Worm (Caenorhabditis elegans) whole organism, L2 larva: Measurements from ENCODE around the gene K11H12.3.

ENCODE experiments used
- C34F6.9 ChIP-seq: fragments of 150-350 bp; optimal IDR thresholded peaks from 2 replicates; lab custom pipeline; 2014; ENCODE audit warnings: missing biosample characterization, missing genetic modification characterization
- R02D3.7 ChIP-seq: fragments of 150-350 bp; optimal IDR thresholded peaks from 2 replicates; lab custom pipeline; 2014; ENCODE audit warnings: missing biosample characterization, missing genetic modification characterization
- Y55F3AM.14 ChIP-seq: fragments of 200-800 bp; sonication (Bioruptor generic); optimal IDR thresholded peaks from 2 replicates; lab custom pipeline; 2018; ENCODE audit warnings: mild to moderate bottlenecking, missing genetic modification characterization, missing compliant biosample characterization
- alr-1 ChIP-seq: fragments of 150-350 bp; optimal IDR thresholded peaks from 2 replicates; lab custom pipeline; 2014; ENCODE audit warnings: missing biosample characterization, missing genetic modification characterization
- aly-2 ChIP-seq: fragments of 150-350 bp; optimal IDR thresholded peaks from 2 replicates; lab custom pipeline; 2014; ENCODE audit warnings: missing biosample characterization, missing genetic modification characterization
- ama-1 ChIP-seq: fragments of 150-350 bp; optimal IDR thresholded peaks from 2 replicates; lab custom pipeline; 2018; ENCODE audit warnings: inconsistent platforms
- ceh-16 ChIP-seq: fragments of 150-350 bp; optimal IDR thresholded peaks from 2 replicates; lab custom pipeline; 2014; ENCODE audit warnings: missing biosample characterization, missing genetic modification characterization
- ceh-82 ChIP-seq: fragments of 150-350 bp; optimal IDR thresholded peaks from 2 replicates; lab custom pipeline; 2014; ENCODE audit warnings: missing biosample characterization, missing genetic modification characterization
- dmd-4 ChIP-seq: sonication (generic microtip); optimal IDR thresholded peaks from 2 replicates; lab custom pipeline; 2017; ENCODE audit warnings: missing biosample characterization, missing genetic modification characterization
- egl-27 ChIP-seq: sonication (generic microtip); optimal IDR thresholded peaks from 3 replicates; lab custom pipeline; 2017; ENCODE audit warnings: missing biosample characterization, missing genetic modification reagents, missing genetic modification characterization
- elt-1 ChIP-seq: fragments of 150-350 bp; optimal IDR thresholded peaks from 2 replicates; lab custom pipeline; 2014; ENCODE audit warnings: missing biosample characterization, missing genetic modification characterization
- elt-3 ChIP-seq: sonication (generic microtip); optimal IDR thresholded peaks from 2 replicates; lab custom pipeline; 2017; ENCODE audit warnings: missing biosample characterization, missing genetic modification characterization
- fos-1 ChIP-seq: fragments of 150-350 bp; optimal IDR thresholded peaks from 2 replicates; lab custom pipeline; 2014; ENCODE audit warnings: missing biosample characterization, missing genetic modification characterization
- gmeb-1 ChIP-seq: fragments of 150-350 bp; optimal IDR thresholded peaks from 2 replicates; lab custom pipeline; 2014; ENCODE audit warnings: missing biosample characterization, missing genetic modification characterization
- lin-11 ChIP-seq: fragments of 150-350 bp; sonication (generic microtip); optimal IDR thresholded peaks from 2 replicates; lab custom pipeline; 2014; ENCODE audit warnings: missing biosample characterization, missing genetic modification characterization, inconsistent platforms, mixed read lengths
- lin-13 ChIP-seq: fragments of 150-350 bp; optimal IDR thresholded peaks from 2 replicates; lab custom pipeline; 2014; ENCODE audit warnings: missing biosample characterization, missing genetic modification reagents, missing genetic modification characterization
- lin-39 ChIP-seq: fragments of 150-350 bp; optimal IDR thresholded peaks from 2 replicates; lab custom pipeline; 2014; ENCODE audit warnings: missing biosample characterization, missing genetic modification reagents, missing genetic modification characterization
- lsy-2 ChIP-seq, 2 experiments: fragments of 150-350 bp in 1 of 2; sonication (generic microtip) in 1 of 2; optimal IDR thresholded peaks; 2 replicates each; lab custom pipeline; 2014 to 2017; ENCODE audit warnings: missing biosample characterization in 2 of 2, missing genetic modification characterization in 2 of 2
- mab-5 ChIP-seq: fragments of 150-350 bp; optimal IDR thresholded peaks from 2 replicates; lab custom pipeline; 2014; ENCODE audit warnings: missing biosample characterization, missing genetic modification characterization
- mbf-1 ChIP-seq: sonication (generic microtip); optimal IDR thresholded peaks from 2 replicates; lab custom pipeline; 2017; ENCODE audit warnings: missing biosample characterization, missing genetic modification characterization
- mdl-1 ChIP-seq, 2 experiments: fragments of 150-350 bp in 1 of 2; sonication (generic microtip) in 1 of 2; optimal IDR thresholded peaks; 2 replicates each; lab custom pipeline; 2017; ENCODE audit warnings: missing biosample characterization in 2 of 2, missing genetic modification characterization in 2 of 2
- nhr-10 ChIP-seq: sonication (generic microtip); optimal IDR thresholded peaks from 2 replicates; lab custom pipeline; 2017; ENCODE audit warnings: missing biosample characterization, missing genetic modification characterization
- nhr-12 ChIP-seq: fragments of 150-350 bp; optimal IDR thresholded peaks from 2 replicates; lab custom pipeline; 2014; ENCODE audit warnings: missing biosample characterization, missing genetic modification characterization
- nhr-21 ChIP-seq: fragments of 150-350 bp; optimal IDR thresholded peaks from 2 replicates; lab custom pipeline; 2014; ENCODE audit warnings: missing biosample characterization, missing genetic modification characterization
- nhr-23 ChIP-seq: fragments of 150-350 bp; optimal IDR thresholded peaks from 2 replicates; lab custom pipeline; 2014; ENCODE audit warnings: missing biosample characterization, missing genetic modification reagents, missing genetic modification characterization
- nhr-237 ChIP-seq: fragments of 150-350 bp; optimal IDR thresholded peaks from 2 replicates; lab custom pipeline; 2014; ENCODE audit warnings: missing biosample characterization, missing genetic modification characterization
- nhr-25 ChIP-seq: fragments of 150-350 bp; sonication (generic microtip); optimal IDR thresholded peaks from 3 replicates; lab custom pipeline; 2014; ENCODE audit warnings: missing biosample characterization, missing genetic modification characterization
- nhr-6 ChIP-seq: fragments of 150-350 bp; optimal IDR thresholded peaks from 2 replicates; lab custom pipeline; 2014; ENCODE audit warnings: missing biosample characterization, missing genetic modification characterization
- nhr-77 ChIP-seq: fragments of 150-350 bp; optimal IDR thresholded peaks from 2 replicates; lab custom pipeline; 2014; ENCODE audit warnings: missing biosample characterization, missing genetic modification characterization
- skn-1 ChIP-seq: sonication (generic microtip); optimal IDR thresholded peaks from 2 replicates; lab custom pipeline; 2017; ENCODE audit warnings: missing biosample characterization, missing genetic modification characterization
- sma-3 ChIP-seq: sonication (generic microtip); optimal IDR thresholded peaks from 2 replicates; lab custom pipeline; 2016; ENCODE audit warnings: missing genetic modification reagents, missing genetic modification characterization, missing compliant biosample characterization
- snpc-4 ChIP-seq: fragments of 150-350 bp; optimal IDR thresholded peaks from 2 replicates; lab custom pipeline; 2014; ENCODE audit warnings: missing biosample characterization, missing genetic modification characterization
- unc-39 ChIP-seq: fragments of 150-350 bp; optimal IDR thresholded peaks from 2 replicates; lab custom pipeline; 2014; ENCODE audit warnings: missing biosample characterization, missing genetic modification characterization
- unc-55 ChIP-seq: fragments of 150-350 bp; sonication (generic microtip); optimal IDR thresholded peaks from 3 replicates; lab custom pipeline; 2014; ENCODE audit warnings: missing biosample characterization, missing genetic modification reagents, missing genetic modification characterization
- unc-62 ChIP-seq: fragments of 150-350 bp; optimal IDR thresholded peaks from 2 replicates; lab custom pipeline; 2014; ENCODE audit warnings: missing biosample characterization, missing genetic modification reagents, missing genetic modification characterization
- ztf-1 ChIP-seq: fragments of 200-800 bp; sonication (Bioruptor generic); conservative IDR thresholded peaks from 2 replicates; pipeline ENCODE4 v1.3.6; 2022; ENCODE audit warnings: missing genetic modification characterization, missing compliant biosample characterization
- ztf-11 ChIP-seq: sonication (generic microtip); optimal IDR thresholded peaks from 2 replicates; lab custom pipeline; 2017; ENCODE audit warnings: missing biosample characterization, missing genetic modification characterization
- ztf-4 ChIP-seq: fragments of 150-350 bp; optimal IDR thresholded peaks from 2 replicates; lab custom pipeline; 2014; ENCODE audit warnings: missing biosample characterization, missing genetic modification characterization

K11H12.3 gene

ce11 chrIV:633565-633964, 39.7 kb downstream of the K11H12.3 start:
- TF ChIP-seq mdl-1 (tag; optimal IDR thresholded peaks at IDR 0.05; lab: Kevin White, UChicago), result no peak
- no peak for TF ChIP-seq ztf-1 (GFP tag; lab: Robert Waterston, UW)
- TF ChIP-seq mbf-1 (tag; lab: Kevin White, UChicago), result no peak
- no peak for TF ChIP-seq lin-13
- TF ChIP-seq nhr-23, result no peak
- TF ChIP-seq ztf-11 (tag; lab: Kevin White, UChicago), result no peak
- no peak for TF ChIP-seq unc-62 (GFP tag; lab: Kevin White, UChicago)
- no peak for TF ChIP-seq aly-2 (tag; lab: Kevin White, UChicago)
- no peak for TF ChIP-seq nhr-6
- TF ChIP-seq snpc-4 (tag; lab: Kevin White, UChicago), result no peak
- no peak for TF ChIP-seq nhr-10 (tag; lab: Kevin White, UChicago)
- no peak for TF ChIP-seq dmd-4
- no peak for TF ChIP-seq ama-1 (lab: Kevin White, UChicago)
- TF ChIP-seq unc-55 (GFP tag; lab: Kevin White, UChicago), result no peak
- no peak for TF ChIP-seq ztf-4
- TF ChIP-seq nhr-21 (tag; lab: Kevin White, UChicago), result no peak
- TF ChIP-seq elt-1 (tag; lab: Kevin White, UChicago), result no peak
- TF ChIP-seq R02D3.7 (tag; lab: Kevin White, UChicago), result no peak
- TF ChIP-seq egl-27, result no peak

ce11 chrIV:631869-632268, 41.4 kb downstream of the K11H12.3 start:
- TF ChIP-seq lsy-2 (tag; optimal IDR thresholded peaks at IDR 0.05; lab: Kevin White, UChicago) (no peak), gmeb-1 (tag; lab: Kevin White, UChicago) (no peak), mdl-1 (tag; optimal IDR thresholded peaks at IDR 0.05; lab: Kevin White, UChicago) (no peak), lin-11 (tag; lab: Kevin White, UChicago) (no peak), nhr-25 (tag; lab: Kevin White, UChicago) (no peak), ztf-11 (tag; lab: Kevin White, UChicago) (no peak), ztf-4 (no peak), skn-1 (tag; lab: Kevin White, UChicago) (no peak), nhr-77 (tag; lab: Kevin White, UChicago) (no peak)

DNA sequence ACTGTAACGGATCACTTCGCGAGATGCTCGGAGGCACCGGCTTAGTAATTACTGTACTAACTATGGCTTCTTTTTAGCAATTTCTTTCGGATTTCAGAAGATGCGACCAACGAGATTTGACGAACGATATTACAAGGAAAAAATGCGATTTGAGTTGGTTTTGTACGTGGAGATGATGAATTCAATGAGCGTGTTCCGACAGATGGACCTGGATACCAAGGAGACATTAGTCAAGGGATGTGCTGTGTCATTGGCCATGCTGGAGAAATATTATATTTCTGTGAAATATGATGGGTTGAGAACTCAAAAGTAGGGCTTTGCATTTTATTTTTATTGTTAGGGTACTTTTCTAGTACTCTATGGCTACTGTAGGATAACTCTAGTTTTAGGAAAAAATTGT, 42.7 kb downstream of the K11H12.3 start:
- TF ChIP-seq ztf-11 (tag; lab: Kevin White, UChicago) (no peak), Y55F3AM.14 (GFP tag; lab: Kevin White, UChicago) (no peak), ceh-82 (tag; lab: Kevin White, UChicago) (no peak), lin-39 (no peak), lin-11 (tag; lab: Kevin White, UChicago) (no peak), unc-39 (no peak), nhr-23 (no peak), ztf-4 (no peak), ama-1 (lab: Kevin White, UChicago) (no peak), aly-2 (tag; lab: Kevin White, UChicago) (no peak)

ce11 chrIV:627237-627636, 46.0 kb downstream of the K11H12.3 start, which contains the start of gene nhr-76:
Gene nhr-76, plus strand, starts transcription at chrIV:627537.
- TF ChIP-seq nhr-237 (tag; lab: Kevin White, UChicago), result no peak
- TF ChIP-seq lin-39, result no peak
- TF ChIP-seq ceh-16 (tag; lab: Kevin White, UChicago), result no peak
- TF ChIP-seq ztf-4, result no peak
- TF ChIP-seq C34F6.9, result no peak
- no peak for TF ChIP-seq elt-3 (tag; lab: Kevin White, UChicago)

DNA sequence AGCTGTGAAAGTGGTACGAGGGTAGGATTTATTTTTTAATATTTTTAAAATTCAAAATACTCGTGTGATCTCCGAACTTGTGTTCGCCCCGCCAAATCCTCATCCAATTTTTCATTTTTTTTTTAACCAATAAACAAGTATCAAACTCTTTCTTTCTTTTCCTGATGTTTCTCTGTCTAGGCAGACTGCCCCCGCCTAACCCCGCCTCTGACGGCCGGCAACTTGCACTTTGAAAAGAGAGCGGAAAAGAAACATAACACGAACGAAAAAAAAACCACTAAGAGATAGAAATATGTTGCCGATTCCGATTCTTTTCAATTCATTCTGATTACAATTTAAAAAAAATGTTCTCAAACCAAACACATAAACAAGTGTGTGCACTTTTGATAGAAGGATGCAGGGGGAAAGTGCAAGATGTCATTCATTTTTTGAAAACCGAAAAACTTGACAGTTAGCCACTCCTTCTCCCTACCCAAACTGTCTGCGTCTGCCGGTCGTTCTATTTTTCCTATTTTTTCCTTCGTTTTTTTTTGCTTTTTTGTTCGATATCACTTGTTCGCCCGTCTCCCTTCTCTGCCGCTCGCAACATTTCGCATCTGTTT, 47.2 kb downstream of the K11H12.3 start:
- TF ChIP-seq ceh-82 (tag; lab: Kevin White, UChicago) (no peak), alr-1 (tag; lab: Kevin White, UChicago) (no peak), sma-3 (GFP tag; lab: Kevin White, UChicago) (no peak), nhr-237 (tag; lab: Kevin White, UChicago) (no peak), nhr-23 (no peak), unc-39 (no peak), unc-55 (GFP tag; lab: Kevin White, UChicago) (no peak), lin-13 (no peak), fos-1 (no peak), nhr-12 (no peak), nhr-10 (tag; lab: Kevin White, UChicago) (no peak), Y55F3AM.14 (GFP tag; lab: Kevin White, UChicago) (no peak), mab-5 (no peak), C34F6.9 (no peak)
